Worm (Caenorhabditis elegans) whole organism, young adult: ENCODE data around the gene str-136.

Experiments used
- B0035.1 ChIP-seq: sonication (generic microtip); optimal IDR thresholded peaks from 2 replicates; lab custom pipeline; 2016; ENCODE audit warnings: missing genetic modification characterization, mild to moderate bottlenecking, missing compliant biosample characterization, missing genotype, missing genetic modification reagents
- B0261.1 ChIP-seq: sonication (generic microtip); optimal IDR thresholded peaks from 2 replicates; lab custom pipeline; 2016; ENCODE audit warnings: mild to moderate bottlenecking, missing genetic modification characterization, moderate library complexity, missing compliant biosample characterization
- B0336.3 ChIP-seq: fragments of 200-800 bp; sonication (Bioruptor generic); IDR thresholded peaks from 2 replicates; pipeline ENCODE4 v1.3.6; 2022; ENCODE audit warnings: missing genetic modification characterization, missing compliant biosample characterization
- C06A6.2 ChIP-seq: fragments of 200-800 bp; sonication (Bioruptor generic); conservative IDR thresholded peaks from 2 replicates; pipeline ENCODE4 v1.3.6; 2022; ENCODE audit warnings: missing genetic modification characterization, missing compliant biosample characterization
- F55B11.4 ChIP-seq: sonication (generic microtip); optimal IDR thresholded peaks from 2 replicates; lab custom pipeline; 2016; ENCODE audit warnings: missing compliant biosample characterization, missing genetic modification characterization, borderline replicate concordance; ENCODE audit not compliant: insufficient read depth
- F57A8.1 ChIP-seq: fragments of 200-800 bp; sonication (Bioruptor generic); optimal IDR thresholded peaks from 2 replicates; lab custom pipeline; 2018; ENCODE audit warnings: mild to moderate bottlenecking, missing genetic modification characterization, moderate library complexity, missing compliant biosample characterization
- K11D2.4 ChIP-seq: fragments of 200-800 bp; sonication (Bioruptor generic); IDR thresholded peaks from 2 replicates; pipeline ENCODE4 v1.3.6; 2022; ENCODE audit warnings: missing genetic modification reagents, missing genetic modification characterization, missing compliant biosample characterization
- T26A5.8 ChIP-seq: sonication (generic microtip); optimal IDR thresholded peaks from 2 replicates; lab custom pipeline; 2016; ENCODE audit warnings: missing genetic modification characterization, missing compliant biosample characterization
- Y53G8AR.9 ChIP-seq: fragments of 200-800 bp; sonication (Bioruptor generic); conservative IDR thresholded peaks from 2 replicates; pipeline ENCODE4 v1.3.6; 2022; ENCODE audit warnings: missing genetic modification reagents, missing genetic modification characterization, missing compliant biosample characterization
- Y56A3A.18 ChIP-seq: fragments of 200-800 bp; sonication (Bioruptor generic); IDR thresholded peaks from 2 replicates; pipeline ENCODE4 v1.3.6; 2022; ENCODE audit warnings: missing genetic modification reagents, missing genetic modification characterization, missing compliant biosample characterization
- Y95B8A.8 ChIP-seq: fragments of 200-800 bp; sonication (Bioruptor generic); IDR thresholded peaks from 2 replicates; pipeline ENCODE4 v1.3.6; 2022; ENCODE audit warnings: missing genetic modification reagents, missing genetic modification characterization, missing compliant biosample characterization
- aptf-2 ChIP-seq: fragments of 200-800 bp; sonication (Bioruptor generic); conservative IDR thresholded peaks from 2 replicates; pipeline ENCODE4 v1.3.6; 2022; ENCODE audit warnings: missing genetic modification reagents, missing genetic modification characterization, missing compliant biosample characterization
- athp-1 ChIP-seq: sonication (generic microtip); optimal IDR thresholded peaks from 2 replicates; lab custom pipeline; 2017; ENCODE audit warnings: mild to moderate bottlenecking, missing genetic modification characterization, missing compliant biosample characterization
- attf-5 ChIP-seq: fragments of 200-800 bp; sonication (Bioruptor generic); optimal IDR thresholded peaks from 2 replicates; lab custom pipeline; 2018; ENCODE audit warnings: mild to moderate bottlenecking, missing genetic modification characterization, missing compliant biosample characterization
- ccch-3 ChIP-seq: fragments of 200-800 bp; sonication (Bioruptor generic); optimal IDR thresholded peaks from 2 replicates; lab custom pipeline; 2018; ENCODE audit warnings: mild to moderate bottlenecking, missing genetic modification characterization, missing compliant biosample characterization
- ceh-100 ChIP-seq: fragments of 200-800 bp; sonication (Bioruptor generic); IDR thresholded peaks from 2 replicates; pipeline ENCODE4 v1.3.6; 2022; ENCODE audit warnings: missing genetic modification reagents, missing genetic modification characterization, missing compliant biosample characterization
- ceh-40 ChIP-seq: fragments of 200-800 bp; sonication (Bioruptor generic); IDR thresholded peaks from 2 replicates; pipeline ENCODE4 v1.3.6; 2022; ENCODE audit warnings: missing genetic modification characterization, missing compliant biosample characterization
- chd-7 ChIP-seq: sonication (generic microtip); optimal IDR thresholded peaks from 2 replicates; lab custom pipeline; 2016; ENCODE audit warnings: mild to moderate bottlenecking, missing genetic modification characterization, moderate library complexity, missing compliant biosample characterization
- ekl-4 ChIP-seq: fragments of 200-800 bp; sonication (Bioruptor generic); IDR thresholded peaks from 2 replicates; pipeline ENCODE4 v1.3.6; 2022; ENCODE audit warnings: missing genetic modification reagents, missing genetic modification characterization, missing compliant biosample characterization
- hmg-20 ChIP-seq: fragments of 200-800 bp; sonication (Bioruptor generic); IDR thresholded peaks from 2 replicates; pipeline ENCODE4 v1.3.6; 2022; ENCODE audit warnings: missing genetic modification reagents, missing genetic modification characterization, missing compliant biosample characterization
- hsf-1 ChIP-seq: fragments of 200-800 bp; sonication (Bioruptor generic); IDR thresholded peaks from 2 replicates; pipeline ENCODE4 v1.3.6; 2022; ENCODE audit warnings: missing genetic modification reagents, missing genetic modification characterization, missing compliant biosample characterization
- let-526 ChIP-seq: fragments of 200-800 bp; sonication (Bioruptor generic); IDR thresholded peaks from 2 replicates; pipeline ENCODE4 v1.3.6; 2022; ENCODE audit warnings: missing genetic modification reagents, missing genetic modification characterization, missing compliant biosample characterization
- let-607 ChIP-seq, 2 experiments: fragments of 200-800 bp in 1 of 2; sonication (Bioruptor generic) in 1 of 2; sonication (generic microtip) in 1 of 2; optimal IDR thresholded peaks; 2 replicates each; lab custom pipeline; 2016 to 2018; ENCODE audit warnings: mild to moderate bottlenecking in 2 of 2, missing compliant biosample characterization in 2 of 2, missing genetic modification characterization in 2 of 2, moderate library complexity in 2 of 2, missing genotype in 1 of 2
- nhr-80 ChIP-seq: sonication (generic microtip); optimal IDR thresholded peaks from 2 replicates; lab custom pipeline; 2016; ENCODE audit warnings: missing genetic modification characterization, missing compliant biosample characterization
- repo-1 ChIP-seq: sonication (generic microtip); optimal IDR thresholded peaks from 2 replicates; lab custom pipeline; 2017; ENCODE audit warnings: mild to moderate bottlenecking, missing genetic modification characterization, missing compliant biosample characterization
- sea-2 ChIP-seq: fragments of 200-800 bp; sonication (Bioruptor generic); IDR thresholded peaks from 2 replicates; pipeline ENCODE4 v1.3.6; 2022; ENCODE audit warnings: missing genetic modification characterization, missing compliant biosample characterization
- snpc-1.1 ChIP-seq: sonication (generic microtip); optimal IDR thresholded peaks from 2 replicates; lab custom pipeline; 2017; ENCODE audit warnings: missing genetic modification characterization, mild to moderate bottlenecking, missing compliant biosample characterization, antibody characterized with exemption, moderate library complexity, missing genotype, missing genetic modification reagents; ENCODE audit not compliant: insufficient read depth
- snpc-1.3 ChIP-seq: sonication (generic microtip); optimal IDR thresholded peaks from 2 replicates; lab custom pipeline; 2017; ENCODE audit warnings: missing genetic modification characterization, mild to moderate bottlenecking, missing compliant biosample characterization, antibody characterized with exemption, moderate library complexity, missing genotype, missing genetic modification reagents; ENCODE audit not compliant: insufficient read depth
- snpc-3.4 ChIP-seq: sonication (generic microtip); optimal IDR thresholded peaks from 2 replicates; lab custom pipeline; 2017; ENCODE audit warnings: missing genetic modification characterization, mild to moderate bottlenecking, missing compliant biosample characterization, antibody characterized with exemption, moderate library complexity, missing genotype, missing genetic modification reagents
- snpc-4 ChIP-seq, 5 experiments: fragments of 150-350 bp in 1 of 5; sonication (generic microtip) in 4 of 5; optimal IDR thresholded peaks; 2 replicates each; lab custom pipeline; 2014 to 2018; ENCODE audit warnings: missing genetic modification characterization in 5 of 5, missing biosample characterization in 3 of 5, antibody characterized with exemption in 2 of 5, mild to moderate bottlenecking in 2 of 5, missing compliant biosample characterization in 2 of 5, missing genotype in 2 of 5, moderate library complexity in 2 of 5, missing genetic modification reagents in 1 of 5
- unc-62 ChIP-seq: fragments of 150-350 bp; optimal IDR thresholded peaks from 2 replicates; lab custom pipeline; 2014; ENCODE audit warnings: missing biosample characterization, missing genetic modification reagents, missing genetic modification characterization
- xnd-1 ChIP-seq: sonication (generic microtip); optimal IDR thresholded peaks from 2 replicates; lab custom pipeline; 2016; ENCODE audit warnings: missing genotype, missing genetic modification reagents, missing genetic modification characterization, missing compliant biosample characterization
- zfh-2 ChIP-seq: fragments of 200-800 bp; sonication (Bioruptor generic); conservative IDR thresholded peaks from 2 replicates; pipeline ENCODE4 v1.3.6; 2022; ENCODE audit warnings: missing genetic modification reagents, missing genetic modification characterization, missing compliant biosample characterization
- ztf-22 ChIP-seq: fragments of 200-800 bp; sonication (Bioruptor generic); optimal IDR thresholded peaks from 2 replicates; lab custom pipeline; 2018; ENCODE audit warnings: mild to moderate bottlenecking, missing genetic modification characterization, moderate library complexity, missing compliant biosample characterization
- ztf-25 ChIP-seq: fragments of 200-800 bp; sonication (Bioruptor generic); IDR thresholded peaks from 2 replicates; pipeline ENCODE4 v1.3.6; 2022; ENCODE audit warnings: missing genetic modification reagents, missing genetic modification characterization, missing compliant biosample characterization

The str-136 gene

ce11 chrV:8314782-8315181 is 36.1 kb upstream of the str-136 start (continued):
- TF ChIP-seq Y56A3A.18 = 0 out of 2 replicates have a peak, but pooled peaks have one; percentile 34

- TF ChIP-seq xnd-1 (no peak), ekl-4 (GFP tag; lab: Robert Waterston, UW) (no peak), zfh-2 (GFP tag; lab: Robert Waterston, UW) (no peak), snpc-4 (GFP tag; optimal IDR thresholded peaks at IDR 0.05; lab: Kevin White, UChicago) (no peak), snpc-4 (tag; optimal IDR thresholded peaks at IDR 0.05; lab: Kevin White, UChicago) (no peak), ceh-40 (GFP tag; lab: Robert Waterston, UW) (no peak), F55B11.4 (tag; lab: Kevin White, UChicago) (no peak), let-607 (tag; optimal IDR thresholded peaks at IDR 0.05; lab: Kevin White, UChicago) (no peak), ceh-100 (GFP tag; lab: Robert Waterston, UW) (no peak), B0035.1 (tag; lab: Kevin White, UChicago) (no peak), B0336.3 (no peak), attf-5 (GFP tag; lab: Kevin White, UChicago) (no peak), B0261.1 (tag; lab: Kevin White, UChicago) (no peak), unc-62 (GFP tag; lab: Kevin White, UChicago) (no peak), T26A5.8 (tag; lab: Kevin White, UChicago) (no peak), hsf-1 (GFP tag; lab: Robert Waterston, UW) (no peak), athp-1 (no peak), ztf-22 (no peak)
These were observed 32.5 kb upstream of the str-136 start, which contains the start of gene W02D7.12 for ce11 chrV:8311210-8311609. Gene W02D7.12, plus strand, starts transcription at chrV:8311510.

DNA sequence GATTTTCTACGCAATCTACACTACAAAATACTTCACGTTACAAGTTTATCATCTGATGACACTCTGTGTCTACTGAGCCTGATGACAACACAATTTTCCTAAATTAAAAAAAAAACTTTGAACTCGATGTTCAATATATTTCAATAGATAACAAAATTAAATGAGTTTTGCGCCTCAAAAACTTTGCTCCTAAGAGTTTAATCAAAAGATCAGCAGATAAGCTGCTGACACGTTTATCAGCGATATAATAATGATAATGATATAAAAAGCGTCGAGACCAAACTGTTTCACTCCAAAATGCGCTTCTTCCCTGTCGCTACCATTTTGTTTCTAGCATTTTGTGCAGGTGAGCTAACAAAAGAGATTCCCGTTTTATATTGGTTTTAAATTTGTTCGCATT is 29.0 kb upstream of the str-136 start, which contains the start of gene clec-218:
Gene clec-218 (plus strand): TSS at position 262 of the 400 bp plus-strand sequence.
- no peak for TF ChIP-seq K11D2.4 (GFP tag; lab: Robert Waterston, UW)
- peak; percentile 48 for TF ChIP-seq nhr-80 (tag; lab: Kevin White, UChicago)

ce11 chrV:8307013-8307412 is 28.3 kb upstream of the str-136 start:
- TF ChIP-seq nhr-80 (tag; lab: Kevin White, UChicago) (peak; percentile 82), athp-1 (no peak)

- no peak for TF ChIP-seq C06A6.2 (GFP tag; lab: Robert Waterston, UW)
- no peak for TF ChIP-seq ztf-25
These were observed 27.6 kb upstream of the str-136 start, which contains the start of gene W02D7.8 for ce11 chrV:8306366-8306765. Gene W02D7.8, minus strand, starts transcription at chrV:8306466.

ce11 chrV:8305940-8306339 is 27.2 kb upstream of the str-136 start:
- TF ChIP-seq sea-2 (GFP tag; lab: Robert Waterston, UW) = no peak
- TF ChIP-seq let-526 (GFP tag; lab: Robert Waterston, UW) = peak; percentile 24; the same call in 1 of the 2 replicates
- TF ChIP-seq nhr-80 (tag; lab: Kevin White, UChicago) = peak; percentile 59

ce11 chrV:8304461-8305195 is 25.9 kb upstream of the str-136 start, which contains the start of gene W02D7.11:
Gene W02D7.11, minus strand, starts transcription at chrV:8304511.
- TF ChIP-seq snpc-1.1 (tag; lab: Kevin White, UChicago) (no peak), unc-62 (GFP tag; lab: Kevin White, UChicago) (no peak), aptf-2 (GFP tag; lab: Robert Waterston, UW) (no peak), Y53G8AR.9 (no peak), F57A8.1 (no peak), attf-5 (GFP tag; lab: Kevin White, UChicago) (no peak), snpc-3.4 (no peak), snpc-1.3 (tag; lab: Kevin White, UChicago) (no peak), repo-1 (no peak), Y95B8A.8 (no peak), K11D2.4 (GFP tag; lab: Robert Waterston, UW) (no peak), ccch-3 (no peak), hmg-20 (no peak), chd-7 (tag; lab: Kevin White, UChicago) (no peak)
